Worm (Caenorhabditis elegans): ENCODE measurements around the gene C27H5.6.

DNA sequence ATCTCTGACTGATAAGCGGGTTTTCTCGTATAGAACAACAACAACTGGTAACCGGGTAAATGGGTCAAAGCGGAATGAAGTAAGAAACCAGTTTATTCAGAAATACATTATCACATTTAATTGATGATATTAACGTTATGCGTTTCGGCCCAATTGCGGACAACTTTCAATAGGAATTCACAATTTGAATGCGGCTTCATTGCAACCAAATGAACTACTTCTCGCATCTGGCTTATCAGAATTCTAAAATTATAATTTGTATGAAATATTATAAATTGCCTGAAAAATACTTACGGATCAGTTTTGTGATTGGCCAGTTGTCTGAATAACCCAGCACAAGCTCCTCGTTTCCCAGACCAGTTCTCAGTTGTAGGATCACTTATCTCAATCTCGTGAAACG lies 18.3 kb downstream of the C27H5.6 start, which contains the start of gene col-36:
- TF ChIP-seq jun-1 (tag; optimal IDR thresholded peaks at IDR 0.05) (no peak), dmd-8 (GFP tag; IDR thresholded peaks at IDR 0.05) (no peak), lin-15B (tag; optimal IDR thresholded peaks at IDR 0.05) (no peak), Y105C5A.15 (GFP tag; IDR thresholded peaks at IDR 0.05) (no peak), zfp-3 (GFP tag; conservative IDR thresholded peaks at IDR 0.05) (no peak), tra-1 (GFP tag; IDR thresholded peaks at IDR 0.05) (no peak), fos-1 (tag; optimal IDR thresholded peaks at IDR 0.05) (no peak), F44E2.7 (GFP tag; IDR thresholded peaks at IDR 0.05) (no peak), lsy-2 (tag; optimal IDR thresholded peaks at IDR 0.05) (no peak), nhr-11 (tag; optimal IDR thresholded peaks at IDR 0.05) (no peak), snpc-1.2 (GFP tag; IDR thresholded peaks at IDR 0.05) (no peak), tag-97 (GFP tag; IDR thresholded peaks at IDR 0.05) (no peak)

All from whole organism, L4 larva.